Worm (Caenorhabditis elegans): ENCODE measurements around the gene sre-27.

DNA sequence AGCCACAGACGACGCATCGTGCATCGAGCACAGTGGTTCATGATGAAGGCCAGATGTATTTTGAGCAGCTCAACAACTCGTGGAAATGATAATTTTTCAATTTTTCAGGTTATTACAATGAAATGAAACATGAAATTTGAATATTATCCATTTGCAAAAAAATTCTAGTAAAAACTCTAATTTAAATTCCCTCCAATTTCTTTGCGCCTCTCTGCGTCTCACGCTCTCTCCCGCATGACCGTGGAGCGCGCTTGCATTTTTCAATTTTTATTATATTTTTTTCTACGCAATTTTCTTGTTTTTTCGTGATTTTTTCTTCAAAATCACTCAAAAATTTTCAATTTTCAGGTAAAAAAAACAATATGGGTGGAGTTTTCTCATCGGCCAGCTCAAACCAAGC lies 42.0 kb upstream of the sre-27 start, which contains the start of gene tag-281:
- TF ChIP-seq cnd-1 (tag; optimal IDR thresholded peaks at IDR 0.05) = no peak
- TF ChIP-seq nhr-237 (tag; optimal IDR thresholded peaks at IDR 0.05) = peak; percentile 54
- TF ChIP-seq ztf-11 (tag; optimal IDR thresholded peaks at IDR 0.05) = no peak
- TF ChIP-seq nhr-12 (tag; optimal IDR thresholded peaks at IDR 0.05) = no peak
- no peak for TF ChIP-seq blmp-1 (tag; optimal IDR thresholded peaks at IDR 0.05)
- TF ChIP-seq lin-13 (tag; optimal IDR thresholded peaks at IDR 0.05) = peak; percentile 9
- no peak for TF ChIP-seq ceh-43 (GFP tag; optimal IDR thresholded peaks at IDR 0.05)
- TF ChIP-seq pha-4 (tag; optimal IDR thresholded peaks at IDR 0.05) = peak; percentile 17
